Fruit fly (Drosophila melanogaster): ENCODE measurements around the gene CG14989.
A peak's percentile ranks its signal among the peaks of the same experiment; 100 is the strongest.

Gene CG14989

dm6 chr3L:4059293-4059820 is 28.0 kb upstream of the CG14989 start, which contains the start of gene Ugt305A1 (continued):
- no peak for TF ChIP-seq pita (GFP tag; optimal IDR thresholded peaks at IDR 0.05)
- TF ChIP-seq gcm2 (GFP tag; optimal IDR thresholded peaks at IDR 0.05), result no peak
- TF ChIP-seq ap (GFP tag; IDR thresholded peaks at IDR 0.05), result no peak
- peak; percentile 39; the same call in 1 of the 2 replicates for TF ChIP-seq CG32532 (GFP tag; IDR thresholded peaks at IDR 0.05)
- TF ChIP-seq Hr39 (optimal IDR thresholded peaks at IDR 0.05), result no peak
- TF ChIP-seq CG13624 (GFP tag; optimal IDR thresholded peaks at IDR 0.05), result no peak
- no peak for TF ChIP-seq Vsx1 (GFP tag; optimal IDR thresholded peaks at IDR 0.05)
- no peak for TF ChIP-seq chm (GFP tag; IDR thresholded peaks at IDR 0.05)
- no peak for TF ChIP-seq Fer3 (tag; optimal IDR thresholded peaks at IDR 0.05)
- TF ChIP-seq shn (GFP tag; optimal IDR thresholded peaks at IDR 0.05), result no peak
- TF ChIP-seq CG34224 (GFP tag; IDR thresholded peaks at IDR 0.05; ENCODE audit: partially characterized antibody), result no peak
- TF ChIP-seq bsh (GFP tag; optimal IDR thresholded peaks at IDR 0.05), result no peak
- no peak for TF ChIP-seq Rfx (GFP tag; IDR thresholded peaks at IDR 0.05)
- no peak for TF ChIP-seq Mad (GFP tag; optimal IDR thresholded peaks at IDR 0.05)
- TF ChIP-seq otp (GFP tag; IDR thresholded peaks at IDR 0.05), result no peak
- TF ChIP-seq HLHmδ (GFP tag; optimal IDR thresholded peaks at IDR 0.05), result no peak
- no peak for TF ChIP-seq dmrt11E (tag; optimal IDR thresholded peaks at IDR 0.05)
- TF ChIP-seq CG15479 (GFP tag; optimal IDR thresholded peaks at IDR 0.05), result no peak
- no peak for TF ChIP-seq kah (GFP tag; optimal IDR thresholded peaks at IDR 0.05)
- no peak for TF ChIP-seq CG11504 (tag; optimal IDR thresholded peaks at IDR 0.05)
- no peak for TF ChIP-seq org-1 (GFP tag; optimal IDR thresholded peaks at IDR 0.05)
- no peak for TF ChIP-seq CG8765 (GFP tag; IDR thresholded peaks at IDR 0.05)
- TF ChIP-seq Dll (GFP tag; IDR thresholded peaks at IDR 0.05; ENCODE audit: partially characterized antibody), result no peak
- TF ChIP-seq CG16863 (GFP tag; optimal IDR thresholded peaks at IDR 0.05), result no peak
- no peak for TF ChIP-seq CG31388 (GFP tag; optimal IDR thresholded peaks at IDR 0.05)
- TF ChIP-seq dati (GFP tag; IDR thresholded peaks at IDR 0.05), result 0 out of 2 replicates have a peak, but pooled peaks have one; percentile 10
- TF ChIP-seq CG2120 (GFP tag; optimal IDR thresholded peaks at IDR 0.05), result peak; percentile 30
- no peak for TF ChIP-seq CG4617 (GFP tag; optimal IDR thresholded peaks at IDR 0.05; ENCODE audit: borderline replicate concordance)
- TF ChIP-seq abd-A (tag; optimal IDR thresholded peaks at IDR 0.05), result no peak
- no peak for TF ChIP-seq HHEX (GFP tag; optimal IDR thresholded peaks at IDR 0.05)
- no peak for TF ChIP-seq Doc3 (GFP tag; IDR thresholded peaks at IDR 0.05; ENCODE audit: partially characterized antibody)
- TF ChIP-seq CG10209 (GFP tag; optimal IDR thresholded peaks at IDR 0.05), result no peak
- TF ChIP-seq CG1832 (GFP tag; optimal IDR thresholded peaks at IDR 0.05), result no peak
- TF ChIP-seq ara (GFP tag; IDR thresholded peaks at IDR 0.05), result no peak
- TF ChIP-seq Xbp1 (GFP tag; optimal IDR thresholded peaks at IDR 0.05), result no peak
- TF ChIP-seq CG14965 (GFP tag; optimal IDR thresholded peaks at IDR 0.05; ENCODE audit: borderline replicate concordance), result no peak
- no peak for TF ChIP-seq prd (optimal IDR thresholded peaks at IDR 0.05)
- peak; percentile 26; the same call in 1 of the 3 replicates for TF ChIP-seq prd (GFP tag; IDR thresholded peaks at IDR 0.05)
- peak in 1 of 2 experiments; percentile 3 for TF ChIP-seq dpn (GFP tag; optimal IDR thresholded peaks at IDR 0.05)
- TF ChIP-seq CG8089 (GFP tag; optimal IDR thresholded peaks at IDR 0.05), result no peak
- no peak for TF ChIP-seq Lim3 (GFP tag; IDR thresholded peaks at IDR 0.05)
- TF ChIP-seq btn (GFP tag; optimal IDR thresholded peaks at IDR 0.05), result no peak
- no peak for TF ChIP-seq CG6813 (GFP tag; optimal IDR thresholded peaks at IDR 0.05)
- 0 out of 2 replicates have a peak, but pooled peaks have one; percentile 24 for TF ChIP-seq stc (GFP tag; IDR thresholded peaks at IDR 0.05)
- no peak for TF ChIP-seq CG14667 (GFP tag; IDR thresholded peaks at IDR 0.05)
- no peak for TF ChIP-seq slou (GFP tag; optimal IDR thresholded peaks at IDR 0.05)
- no peak for TF ChIP-seq CG11398 (GFP tag; optimal IDR thresholded peaks at IDR 0.05)
- TF ChIP-seq Opbp (GFP tag; IDR thresholded peaks at IDR 0.05; ENCODE audit: partially characterized antibody), result no peak
- no peak for TF ChIP-seq Hsf (GFP tag; optimal IDR thresholded peaks at IDR 0.05)
- TF ChIP-seq Optix (GFP tag; IDR thresholded peaks at IDR 0.05), result no peak
- no peak for TF ChIP-seq CG13775 (GFP tag; optimal IDR thresholded peaks at IDR 0.05)

Measured in whole organism, embryonic.